Fruit fly (Drosophila melanogaster): Measurements from ENCODE around the gene Ddrgk1.

The Ddrgk1 gene

DNA sequence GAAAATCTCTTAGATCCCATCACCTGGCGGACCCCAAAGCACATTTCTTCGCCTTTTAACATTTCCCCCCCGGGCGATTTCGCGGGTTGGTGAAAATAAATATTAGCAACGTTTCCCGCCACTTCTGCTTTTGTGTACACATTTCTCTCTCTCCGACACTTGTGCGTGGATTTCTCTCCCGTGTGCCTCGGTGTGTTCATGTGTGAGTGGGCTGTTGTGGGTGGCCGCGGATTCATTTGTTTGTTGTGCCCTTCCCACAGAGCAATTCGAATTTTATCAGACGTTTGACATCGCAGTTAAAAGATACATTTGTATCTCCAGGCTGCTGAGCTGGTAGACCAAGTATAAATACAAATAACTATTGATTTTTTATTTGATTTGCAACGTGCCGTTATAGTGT lies 9.4 kb downstream of the Ddrgk1 start (continued):
- TF ChIP-seq CG10631 (GFP tag; optimal IDR thresholded peaks at IDR 0.05) (no peak), CG8119 (GFP tag; IDR thresholded peaks at IDR 0.05) (peak; percentile 65; the same call in 1 of the 3 replicates), Eip78C (GFP tag) (no peak), CG6792 (GFP tag; optimal IDR thresholded peaks at IDR 0.05) (peak; percentile 47), CG31627 (GFP tag; optimal IDR thresholded peaks at IDR 0.05) (peak; percentile 36), CG7368 (GFP tag; optimal IDR thresholded peaks at IDR 0.05) (no peak), spab (GFP tag; optimal IDR thresholded peaks at IDR 0.05) (no peak), topi (GFP tag; optimal IDR thresholded peaks at IDR 0.05) (peak; percentile 62), fkh (GFP tag; optimal IDR thresholded peaks at IDR 0.05) (peak; percentile 89), CG6808 (GFP tag; optimal IDR thresholded peaks at IDR 0.05) (no peak), CG15336 (GFP tag; IDR thresholded peaks at IDR 0.05) (peak; percentile 60), cyc (GFP tag; optimal IDR thresholded peaks at IDR 0.05) (peak; percentile 10), Hr38 (GFP tag; optimal IDR thresholded peaks at IDR 0.05) (no peak), CG9139 (GFP tag; optimal IDR thresholded peaks at IDR 0.05) (peak; percentile 14), CG32006 (GFP tag; optimal IDR thresholded peaks at IDR 0.05) (no peak), CG8319 (GFP tag; optimal IDR thresholded peaks at IDR 0.05) (no peak), dsx (GFP tag; optimal IDR thresholded peaks at IDR 0.05; ENCODE audit: poor library complexity, severe bottlenecking) (no peak)

DNA sequence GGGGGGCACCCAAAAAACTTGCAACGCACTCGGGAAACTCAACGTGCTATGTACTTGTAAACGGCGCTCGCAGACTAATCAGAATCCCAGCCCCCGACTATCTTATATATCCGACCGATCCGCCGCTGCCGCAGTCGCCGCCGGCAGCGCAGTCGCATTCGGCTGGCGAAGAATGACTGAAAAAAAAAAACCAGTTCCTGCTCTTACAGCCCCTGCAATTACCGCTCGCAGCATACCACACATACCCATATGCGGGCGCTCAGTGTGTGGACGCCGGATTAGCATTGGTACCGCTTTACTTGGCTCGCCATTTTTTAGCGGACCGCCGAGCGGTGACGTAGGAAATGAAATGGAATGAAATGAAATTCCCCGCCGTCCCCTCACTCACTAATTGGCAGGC lies 22.2 kb downstream of the Ddrgk1 start, which contains the start of gene e:
Gene e (minus strand): TSS at position 79 of the 400 bp plus-strand sequence.
- TF ChIP-seq CG8632 (GFP tag; optimal IDR thresholded peaks at IDR 0.05) (no peak), CG8119 (GFP tag; IDR thresholded peaks at IDR 0.05) (no peak), Smox (GFP tag; optimal IDR thresholded peaks at IDR 0.05) (no peak), acj6 (GFP tag; optimal IDR thresholded peaks at IDR 0.05) (no peak), Eip78C (GFP tag) (peak; percentile 59)

DNA sequence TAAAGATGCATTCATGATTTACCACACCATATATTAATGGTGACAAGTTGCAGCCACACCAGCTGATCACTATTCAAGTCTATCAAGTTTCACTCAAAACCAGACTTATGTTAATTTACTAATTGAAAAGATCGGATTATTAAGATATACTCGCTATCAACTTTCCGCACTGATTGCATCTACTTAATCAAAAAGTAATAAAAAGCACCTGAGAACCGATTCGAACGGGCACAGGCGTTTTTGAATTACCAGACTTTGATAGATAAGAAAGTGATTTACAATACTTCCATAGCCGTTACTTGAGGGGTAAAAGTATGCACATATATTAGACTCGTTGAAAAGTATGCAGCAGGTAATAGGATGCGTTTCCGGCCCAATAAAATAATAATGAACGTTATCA lies 26.5 kb downstream of the Ddrgk1 start:
- TF ChIP-seq Ets21C (GFP tag; optimal IDR thresholded peaks at IDR 0.05) (no peak), OdsH (GFP tag; optimal IDR thresholded peaks at IDR 0.05) (no peak), dsx (GFP tag; optimal IDR thresholded peaks at IDR 0.05; ENCODE audit: poor library complexity, severe bottlenecking) (no peak), CG8632 (GFP tag; optimal IDR thresholded peaks at IDR 0.05) (no peak), topi (GFP tag; optimal IDR thresholded peaks at IDR 0.05) (no peak), Hr38 (GFP tag; optimal IDR thresholded peaks at IDR 0.05) (no peak)

DNA sequence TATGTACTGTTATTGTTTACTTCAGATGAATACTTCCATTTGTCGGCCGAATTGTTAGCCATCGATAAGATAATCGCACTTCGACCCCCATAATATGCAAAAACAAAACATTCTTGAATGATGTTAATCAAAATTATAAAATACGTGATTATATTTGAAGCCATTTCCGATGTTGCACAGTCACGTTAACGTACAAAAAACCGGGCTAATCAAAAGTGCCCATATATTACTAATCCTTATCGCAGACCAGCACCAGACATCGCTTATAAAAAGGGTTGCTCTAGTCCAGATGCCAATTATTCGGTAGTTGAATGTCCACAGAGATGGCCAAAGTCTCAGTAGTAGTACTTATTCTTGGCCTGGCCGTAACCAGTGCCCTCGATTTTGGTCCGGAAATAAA lies 27.4 kb downstream of the Ddrgk1 start, which contains the start of gene CG5892:
Gene CG5892 (plus strand): TSS at position 301 of the 400 bp plus-strand sequence.
- TF ChIP-seq fd59A (GFP tag; optimal IDR thresholded peaks at IDR 0.05), result no peak
- no peak for TF ChIP-seq CG9139 (GFP tag; optimal IDR thresholded peaks at IDR 0.05)
- TF ChIP-seq CG11762 (GFP tag; optimal IDR thresholded peaks at IDR 0.05; ENCODE audit: insufficient read depth), result no peak
- TF ChIP-seq CG1621 (tag; optimal IDR thresholded peaks at IDR 0.05), result no peak
- TF ChIP-seq svp (GFP tag), result no peak
- TF ChIP-seq CG15336 (GFP tag; IDR thresholded peaks at IDR 0.05), result no peak
- no peak for TF ChIP-seq achi (GFP tag; optimal IDR thresholded peaks at IDR 0.05)
- no peak for TF ChIP-seq CG8632 (GFP tag; optimal IDR thresholded peaks at IDR 0.05)
- TF ChIP-seq Hr38 (GFP tag; optimal IDR thresholded peaks at IDR 0.05), result no peak

DNA sequence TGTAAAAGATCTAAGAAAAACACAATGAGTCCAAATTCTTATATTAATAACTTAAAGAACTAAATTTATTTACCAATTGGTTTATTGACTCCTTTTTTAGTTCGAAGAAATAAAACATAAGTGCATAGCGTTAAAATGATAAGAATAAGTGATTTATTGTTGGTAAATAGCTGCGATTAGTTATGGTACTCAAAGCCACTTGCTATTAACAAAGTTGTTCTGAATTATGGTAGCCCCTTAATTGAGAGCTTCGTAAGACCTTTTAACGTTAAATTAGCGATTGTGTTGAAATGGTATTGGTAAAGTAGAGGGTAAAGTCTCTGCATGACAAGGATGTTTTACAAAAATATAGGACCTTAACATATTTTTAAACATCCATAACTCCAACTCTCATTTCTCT lies 31.0 kb downstream of the Ddrgk1 start:
- TF ChIP-seq svp (GFP tag), result no peak
- no peak for TF ChIP-seq CG11902 (GFP tag; optimal IDR thresholded peaks at IDR 0.05)
- TF ChIP-seq CG6163 (GFP tag; IDR thresholded peaks at IDR 0.05), result no peak
- TF ChIP-seq achi (GFP tag; optimal IDR thresholded peaks at IDR 0.05), result no peak
- no peak for TF ChIP-seq Hr4 (GFP tag; optimal IDR thresholded peaks at IDR 0.05)
- no peak for TF ChIP-seq Ets21C (GFP tag; optimal IDR thresholded peaks at IDR 0.05)
- no peak for TF ChIP-seq CG15336 (GFP tag; IDR thresholded peaks at IDR 0.05)
- no peak for TF ChIP-seq Hr38 (GFP tag; optimal IDR thresholded peaks at IDR 0.05)

DNA sequence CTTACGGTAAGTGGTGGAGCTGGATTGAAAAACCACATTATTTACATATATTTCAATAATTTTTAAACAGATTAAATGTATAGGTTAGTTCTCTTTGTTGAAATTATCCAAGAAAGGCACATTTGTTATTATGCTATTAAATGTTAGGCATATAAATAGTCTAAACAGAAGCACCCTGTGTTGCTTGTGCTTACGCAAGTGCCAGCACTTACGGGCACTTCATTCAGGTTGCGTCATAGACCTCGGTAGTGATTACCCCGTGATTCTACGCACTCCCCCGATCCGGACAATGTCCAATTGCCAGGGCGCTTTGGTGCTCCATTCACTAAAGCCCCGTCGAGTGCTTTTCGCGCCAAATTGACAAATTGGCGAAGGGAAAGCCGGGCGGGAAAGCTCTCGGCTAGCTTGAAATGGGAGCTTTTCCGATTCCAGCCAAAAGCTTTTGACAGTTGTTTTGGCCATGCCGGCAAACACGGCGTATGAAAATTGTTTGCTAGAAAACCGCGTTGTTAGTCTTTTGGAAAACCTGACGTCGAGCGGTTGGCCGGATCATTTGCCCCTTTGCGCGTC lies 31.7 kb downstream of the Ddrgk1 start, which contains the start of gene ETHR:
Gene ETHR (plus strand): TSS at position 520 of the 570 bp plus-strand sequence.
- TF ChIP-seq esn (GFP tag; optimal IDR thresholded peaks at IDR 0.05) (no peak), svp (GFP tag) (no peak), net (GFP tag; optimal IDR thresholded peaks at IDR 0.05) (peak; percentile 29), CG3919 (GFP tag; optimal IDR thresholded peaks at IDR 0.05) (peak; percentile 15), Eip78C (GFP tag) (peak; percentile 84), Ets21C (GFP tag; optimal IDR thresholded peaks at IDR 0.05) (no peak), eg (GFP tag; IDR thresholded peaks at IDR 0.05) (0 out of 3 replicates have a peak, but pooled peaks have one; percentile 37), salr (GFP tag; optimal IDR thresholded peaks at IDR 0.05) (no peak), CG16779 (tag; optimal IDR thresholded peaks at IDR 0.05) (peak; percentile 86), Sox14 (GFP tag; optimal IDR thresholded peaks at IDR 0.05) (no peak), spab (GFP tag; optimal IDR thresholded peaks at IDR 0.05) (no peak), lz (GFP tag; optimal IDR thresholded peaks at IDR 0.05) (no peak), CG8319 (GFP tag; optimal IDR thresholded peaks at IDR 0.05) (no peak), fkh (GFP tag; optimal IDR thresholded peaks at IDR 0.05) (peak; percentile 15), Hr4 (GFP tag; optimal IDR thresholded peaks at IDR 0.05) (peak; percentile 31), Ets96B (tag; optimal IDR thresholded peaks at IDR 0.05) (no peak), achi (GFP tag; optimal IDR thresholded peaks at IDR 0.05) (peak; percentile 3), pdm3 (GFP tag; optimal IDR thresholded peaks at IDR 0.05) (peak; percentile 26), CG8119 (GFP tag; IDR thresholded peaks at IDR 0.05) (peak; percentile 31; the same call in 1 of the 3 replicates)

Measured in whole organism, prepupa.